Fruit fly (Drosophila melanogaster): ENCODE results near the gene CG3552.

Gene CG3552

dm6 chr3L:9462247-9462769, 6.2 kb downstream of the CG3552 start (continued):
- TF ChIP-seq vnd (GFP tag; IDR thresholded peaks at IDR 0.05; ENCODE audit: partially characterized antibody) (no peak), zen (tag; optimal IDR thresholded peaks at IDR 0.05) (peak; percentile 70), p53 (GFP tag; optimal IDR thresholded peaks at IDR 0.05) (peak; percentile 60), MBD-R2 (GFP tag; IDR thresholded peaks at IDR 0.05) (no peak; the same call in 1 of the 2 replicates), CG17568 (GFP tag; optimal IDR thresholded peaks at IDR 0.05) (peak; percentile 83), gcm2 (GFP tag; optimal IDR thresholded peaks at IDR 0.05) (peak; percentile 47), Ravus (GFP tag; IDR thresholded peaks at IDR 0.05) (peak; percentile 21; the same call in 1 of the 2 replicates), fu2 (GFP tag; optimal IDR thresholded peaks at IDR 0.05) (peak; percentile 18), lilli (GFP tag; optimal IDR thresholded peaks at IDR 0.05) (peak; percentile 81), CG31365 (tag; optimal IDR thresholded peaks at IDR 0.05) (peak; percentile 54), lbe (GFP tag; optimal IDR thresholded peaks at IDR 0.05) (peak; percentile 82), fd102C (GFP tag; optimal IDR thresholded peaks at IDR 0.05) (peak; percentile 37), CG10274 (GFP tag; optimal IDR thresholded peaks at IDR 0.05) (peak; percentile 51), toy (GFP tag; IDR thresholded peaks at IDR 0.05) (no peak), sug (tag; optimal IDR thresholded peaks at IDR 0.05) (peak; percentile 74), NK7.1 (GFP tag; optimal IDR thresholded peaks at IDR 0.05) (peak; percentile 59), bcd (GFP tag; optimal IDR thresholded peaks at IDR 0.05) (peak; percentile 83), CG17612 (GFP tag; IDR thresholded peaks at IDR 0.05) (no peak), lola (GFP tag; optimal IDR thresholded peaks at IDR 0.05) (peak in 1 of 3 experiments; percentile 96), Fer2 (tag; optimal IDR thresholded peaks at IDR 0.05) (peak; percentile 78), CG12236 (GFP tag; optimal IDR thresholded peaks at IDR 0.05) (peak; percentile 60), D19A (tag; optimal IDR thresholded peaks at IDR 0.05) (peak; percentile 92), stc (GFP tag; IDR thresholded peaks at IDR 0.05) (peak; percentile 82), tgo (GFP tag; IDR thresholded peaks at IDR 0.05) (peak; percentile 72), CG10543 (GFP tag; optimal IDR thresholded peaks at IDR 0.05) (peak; percentile 79), Dad (GFP tag; optimal IDR thresholded peaks at IDR 0.05) (peak; percentile 77), CG9817 (tag; optimal IDR thresholded peaks at IDR 0.05) (peak; percentile 79), CG12219 (GFP tag; optimal IDR thresholded peaks at IDR 0.05) (peak; percentile 89), CG18262 (tag; optimal IDR thresholded peaks at IDR 0.05) (peak; percentile 97), CG2199 (GFP tag; IDR thresholded peaks at IDR 0.05) (peak; percentile 90; the same call in 2 of the 3 replicates), pnt (GFP tag; optimal IDR thresholded peaks at IDR 0.05) (peak; percentile 64), fru (optimal IDR thresholded peaks at IDR 0.05) (no peak), prd (optimal IDR thresholded peaks at IDR 0.05) (no peak), prd (GFP tag; IDR thresholded peaks at IDR 0.05) (peak; percentile 79), Rfx (GFP tag; IDR thresholded peaks at IDR 0.05) (peak; percentile 82), lov (optimal IDR thresholded peaks at IDR 0.05) (no peak), lov (GFP tag; IDR thresholded peaks at IDR 0.05) (peak; percentile 47; the same call in 2 of the 3 replicates), GATAe (GFP tag; conservative IDR thresholded peaks at IDR 0.05) (no peak), Atf6 (GFP tag; IDR thresholded peaks at IDR 0.05) (peak; percentile 73; the same call in 1 of the 2 replicates), CG7839 (tag; optimal IDR thresholded peaks at IDR 0.05) (peak; percentile 91), CG14710 (tag; optimal IDR thresholded peaks at IDR 0.05) (peak; percentile 93), dimm (GFP tag; IDR thresholded peaks at IDR 0.05) (no peak), CG10959 (GFP tag; IDR thresholded peaks at IDR 0.05) (peak; percentile 66), jigr1 (GFP tag; IDR thresholded peaks at IDR 0.05) (0 out of 3 replicates have a peak, but pooled peaks have one; percentile 30), hth (optimal IDR thresholded peaks at IDR 0.05) (no peak), CG7786 (GFP tag; optimal IDR thresholded peaks at IDR 0.05) (peak; percentile 46), Drgx (GFP tag; IDR thresholded peaks at IDR 0.05) (peak; percentile 93), CG17328 (GFP tag; IDR thresholded peaks at IDR 0.05) (peak; percentile 79), fd3F (GFP tag; optimal IDR thresholded peaks at IDR 0.05) (peak; percentile 76), Gsc (GFP tag; IDR thresholded peaks at IDR 0.05) (no peak), dm (GFP tag; optimal IDR thresholded peaks at IDR 0.05) (no peak), Usf (GFP tag; optimal IDR thresholded peaks at IDR 0.05) (peak; percentile 47)

Measured in whole organism, embryonic.